Fruit fly (Drosophila melanogaster) whole organism, prepupa: Measurements from ENCODE around the gene Naa40.

Experiments used
- CG11762 ChIP-seq: fragments of 200-800 bp; sonication (Bioruptor generic); optimal IDR thresholded peaks from 3 replicates; lab custom pipeline; 2016; ENCODE audit warnings: missing biosample characterization, missing genetic modification characterization; ENCODE audit not compliant: insufficient read depth
- CG11902 ChIP-seq: fragments of 200-800 bp; sonication (Bioruptor generic); optimal IDR thresholded peaks from 3 replicates; lab custom pipeline; 2016; ENCODE audit warnings: missing biosample characterization, missing genetic modification characterization
- Eip78C ChIP-seq: fragments of 200-800 bp; sonication (Bioruptor generic); peaks from one replicate; lab custom pipeline; 2016; ENCODE audit warnings: missing biosample characterization, missing genetic modification characterization
- Ets21C ChIP-seq: fragments of 200-800 bp; sonication (Bioruptor generic); optimal IDR thresholded peaks from 3 replicates; lab custom pipeline; 2016; ENCODE audit warnings: missing biosample characterization, missing genetic modification characterization
- Met ChIP-seq: fragments of 200-800 bp; sonication (Bioruptor generic); optimal IDR thresholded peaks from 3 replicates; lab custom pipeline; 2016; ENCODE audit warnings: missing biosample characterization, missing genetic modification characterization
- cyc ChIP-seq: fragments of 200-800 bp; sonication (Bioruptor generic); optimal IDR thresholded peaks from 3 replicates; lab custom pipeline; 2016; ENCODE audit warnings: missing biosample characterization, missing genetic modification characterization

DNA sequence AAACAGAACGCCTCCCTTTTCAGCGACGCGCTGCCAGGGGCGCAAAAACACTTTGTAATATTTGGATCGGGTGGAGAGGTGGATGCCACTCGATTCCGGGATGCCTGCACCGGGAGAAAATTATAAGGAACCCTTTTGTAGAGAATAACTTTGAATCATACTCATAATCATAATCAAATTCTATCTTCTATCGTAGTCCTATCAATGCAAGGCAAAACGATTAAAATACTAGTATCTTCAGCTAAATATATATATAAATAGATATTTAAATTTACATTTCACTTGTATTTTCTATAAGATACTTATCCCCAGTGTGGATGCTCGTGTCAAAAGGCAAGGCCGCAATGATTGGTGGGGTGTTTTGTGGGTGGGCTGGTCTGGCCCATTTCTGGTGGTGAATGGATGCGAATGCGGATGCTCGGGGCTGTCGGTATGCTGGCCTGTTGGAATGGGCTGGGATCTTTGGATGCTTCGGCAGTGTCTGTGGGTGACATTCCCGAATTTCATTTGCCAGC, 18.9 kb downstream of the Naa40 start:
- TF ChIP-seq Ets21C (GFP tag; lab: Kevin White, UChicago) (no peak), Eip78C (GFP tag; lab: Kevin White, UChicago) (no peak), CG11902 (GFP tag; lab: Kevin White, UChicago) (no peak), Met (no peak), cyc (no peak), CG11762 (no peak)
